Worm (Caenorhabditis elegans) whole organism, L1 larva: ENCODE results near the gene F26A1.8.

Experiments used
- F16B12.6 ChIP-seq: fragments of 150-350 bp; optimal IDR thresholded peaks from 2 replicates; lab custom pipeline; 2014; ENCODE audit warnings: missing biosample characterization, missing genetic modification characterization
- egl-13 ChIP-seq: sonication (generic microtip); optimal IDR thresholded peaks from 2 replicates; lab custom pipeline; 2016; ENCODE audit warnings: missing genotype, missing genetic modification reagents, missing genetic modification characterization, missing compliant biosample characterization
- elt-3 ChIP-seq, 6 experiments: fragments of 150-350 bp in 1 of 6; sonication (generic microtip); optimal IDR thresholded peaks; 2 replicates each; lab custom pipeline; 2017 to 2018; ENCODE audit warnings: missing biosample characterization in 6 of 6, missing genetic modification characterization in 6 of 6, inconsistent platforms in 1 of 6
- ets-5 ChIP-seq: fragments of 200-800 bp; sonication (Bioruptor generic); IDR thresholded peaks from 2 replicates; pipeline ENCODE4 v1.3.6; 2022; ENCODE audit warnings: missing genetic modification characterization, missing compliant biosample characterization
- fos-1 ChIP-seq: fragments of 150-350 bp; optimal IDR thresholded peaks from 2 replicates; lab custom pipeline; 2014; ENCODE audit warnings: missing biosample characterization, missing genetic modification characterization
- isw-1 ChIP-seq: fragments of 200-800 bp; sonication (Bioruptor generic); IDR thresholded peaks from 2 replicates; pipeline ENCODE4 v1.3.6; 2022; ENCODE audit warnings: missing genetic modification characterization, missing compliant biosample characterization
- jun-1 ChIP-seq: fragments of 150-350 bp; optimal IDR thresholded peaks from 2 replicates; lab custom pipeline; 2014; ENCODE audit warnings: missing biosample characterization, missing genetic modification reagents, missing genetic modification characterization
- lin-14 ChIP-seq: fragments of 200-800 bp; sonication (Bioruptor generic); optimal IDR thresholded peaks from 2 replicates; lab custom pipeline; 2018; ENCODE audit warnings: mild to moderate bottlenecking, missing genetic modification characterization, moderate library complexity, missing compliant biosample characterization
- lin-15B ChIP-seq: fragments of 150-350 bp; sonication (generic microtip); optimal IDR thresholded peaks from 3 replicates; lab custom pipeline; 2014; ENCODE audit warnings: missing biosample characterization, missing genetic modification characterization
- lsy-2 ChIP-seq, 2 experiments: fragments of 150-350 bp; optimal IDR thresholded peaks; 2 replicates each; lab custom pipeline; 2014; ENCODE audit warnings: missing biosample characterization in 2 of 2, missing genetic modification characterization in 2 of 2
- mab-9 ChIP-seq: fragments of 200-800 bp; sonication (Bioruptor generic); IDR thresholded peaks from 2 replicates; pipeline ENCODE4 v1.3.6; 2022; ENCODE audit warnings: missing genetic modification reagents, missing genetic modification characterization, missing compliant biosample characterization
- mdl-1 ChIP-seq, 2 experiments: fragments of 150-350 bp; optimal IDR thresholded peaks; 2 replicates each; lab custom pipeline; 2014 to 2017; ENCODE audit warnings: missing biosample characterization in 2 of 2, missing genetic modification characterization in 2 of 2, inconsistent platforms in 1 of 2
- mef-2 ChIP-seq: fragments of 150-350 bp; optimal IDR thresholded peaks from 2 replicates; lab custom pipeline; 2014; ENCODE audit warnings: missing biosample characterization, missing genetic modification characterization
- nhr-12 ChIP-seq: sonication (generic microtip); optimal IDR thresholded peaks from 2 replicates; lab custom pipeline; 2017; ENCODE audit warnings: missing biosample characterization, missing genetic modification characterization
- nhr-47 ChIP-seq: sonication (generic microtip); optimal IDR thresholded peaks from 2 replicates; lab custom pipeline; 2016; ENCODE audit warnings: mild to moderate bottlenecking, missing genetic modification characterization, moderate library complexity, missing compliant biosample characterization
- nhr-76 ChIP-seq: sonication (generic microtip); optimal IDR thresholded peaks from 2 replicates; lab custom pipeline; 2017; ENCODE audit warnings: missing biosample characterization, missing genetic modification characterization
- nhr-85 ChIP-seq: sonication (generic microtip); peaks from one replicate; lab custom pipeline; 2016; ENCODE audit warnings: missing genetic modification characterization, inconsistent platforms, missing compliant biosample characterization
- pax-3 ChIP-seq: fragments of 200-800 bp; sonication (Bioruptor generic); optimal IDR thresholded peaks from 2 replicates; lab custom pipeline; 2018; ENCODE audit warnings: mild to moderate bottlenecking, missing genetic modification characterization, moderate library complexity, missing compliant biosample characterization
- skn-1 ChIP-seq: fragments of 150-350 bp; optimal IDR thresholded peaks from 2 replicates; lab custom pipeline; 2014; ENCODE audit warnings: missing biosample characterization, missing genetic modification characterization
- snpc-4 ChIP-seq: fragments of 150-350 bp; optimal IDR thresholded peaks from 2 replicates; lab custom pipeline; 2014; ENCODE audit warnings: missing biosample characterization, missing genetic modification characterization
- sox-4 ChIP-seq: sonication (generic microtip); optimal IDR thresholded peaks from 2 replicates; lab custom pipeline; 2016; ENCODE audit warnings: missing genetic modification characterization, missing compliant biosample characterization
- sptf-1 ChIP-seq: fragments of 150-350 bp; optimal IDR thresholded peaks from 2 replicates; lab custom pipeline; 2014; ENCODE audit warnings: missing biosample characterization, missing genetic modification characterization
- sup-37 ChIP-seq: fragments of 200-800 bp; sonication (Bioruptor generic); optimal IDR thresholded peaks from 2 replicates; lab custom pipeline; 2018; ENCODE audit warnings: mild to moderate bottlenecking, missing genetic modification characterization, missing compliant biosample characterization
- tlp-1 ChIP-seq: fragments of 150-350 bp; optimal IDR thresholded peaks from 2 replicates; lab custom pipeline; 2014; ENCODE audit warnings: missing biosample characterization, missing genetic modification characterization
- unc-62 ChIP-seq: fragments of 150-350 bp; optimal IDR thresholded peaks from 2 replicates; lab custom pipeline; 2014; ENCODE audit warnings: missing biosample characterization, missing genetic modification reagents, missing genetic modification characterization
- ztf-11 ChIP-seq, 2 experiments: sonication (generic microtip); optimal IDR thresholded peaks; 2 replicates each; lab custom pipeline; 2016 to 2017; ENCODE audit warnings: missing genetic modification characterization in 2 of 2, missing biosample characterization in 1 of 2, missing compliant biosample characterization in 1 of 2

F26A1.8 gene

ce11 chrIII:4849739-4850138 is 27.7 kb upstream of the F26A1.8 start, which contains the start of gene nonu-1 (continued):
- TF ChIP-seq nhr-85 (tag; lab: Kevin White, UChicago), result no peak
- TF ChIP-seq, all 84 proteins: peak for 8

- TF ChIP-seq fos-1, result no peak
- no peak for TF ChIP-seq sptf-1 (tag; lab: Kevin White, UChicago)
- TF ChIP-seq nhr-12 (tag; lab: Kevin White, UChicago), result no peak
- TF ChIP-seq lin-15B, result no peak
Observed at ce11 chrIII:4844327-4844726, 22.3 kb upstream of the F26A1.8 start, which contains the start of the genes clec-157 and fkh-5. clec-157 (minus strand) TSS chrIII:4844427. fkh-5 (plus strand) TSS chrIII:4844662.

- no peak for TF ChIP-seq pax-3 (tag; lab: Kevin White, UChicago)
Observed at ce11 chrIII:4842173-4842572, 20.1 kb upstream of the F26A1.8 start, which contains the start of gene clec-156. clec-156 (minus strand) TSS chrIII:4842273.

ce11 chrIII:4837429-4837828 is 15.4 kb upstream of the F26A1.8 start, which contains the start of the genes acbp-7 and F26A1.19:
acbp-7 (plus strand) TSS chrIII:4837729.
F26A1.19 (plus strand) TSS chrIII:4837731.
- TF ChIP-seq mab-9 (GFP tag; lab: Robert Waterston, UW) (no peak), nhr-47 (tag; lab: Kevin White, UChicago) (no peak)

- TF ChIP-seq tlp-1 (no peak), ets-5 (GFP tag; lab: Robert Waterston, UW) (no peak), nhr-85 (tag; lab: Kevin White, UChicago) (no peak), snpc-4 (tag; lab: Kevin White, UChicago) (no peak), lin-14 (GFP tag; lab: Kevin White, UChicago) (no peak), unc-62 (GFP tag; lab: Kevin White, UChicago) (no peak), mdl-1 (tag; optimal IDR thresholded peaks at IDR 0.05; lab: Kevin White, UChicago) (no peak), F16B12.6 (tag; lab: Kevin White, UChicago) (no peak), elt-3 (tag; optimal IDR thresholded peaks at IDR 0.05; lab: Kevin White, UChicago) (no peak), pax-3 (tag; lab: Kevin White, UChicago) (no peak)
Observed at ce11 chrIII:4830207-4830606, 8.2 kb upstream of the F26A1.8 start, which contains the start of gene nspd-9. nspd-9 (minus strand) TSS chrIII:4830307.

ce11 chrIII:4829440-4829839 is 7.4 kb upstream of the F26A1.8 start, which contains the start of gene F26A1.9:
F26A1.9 (minus strand) TSS chrIII:4829540.
- TF ChIP-seq jun-1 (no peak), sup-37 (GFP tag; lab: Kevin White, UChicago) (no peak), egl-13 (tag; lab: Kevin White, UChicago) (no peak), skn-1 (tag; lab: Kevin White, UChicago) (no peak), lin-14 (GFP tag; lab: Kevin White, UChicago) (no peak), sox-4 (tag; lab: Kevin White, UChicago) (no peak), isw-1 (GFP tag; lab: Robert Waterston, UW) (no peak)

DNA sequence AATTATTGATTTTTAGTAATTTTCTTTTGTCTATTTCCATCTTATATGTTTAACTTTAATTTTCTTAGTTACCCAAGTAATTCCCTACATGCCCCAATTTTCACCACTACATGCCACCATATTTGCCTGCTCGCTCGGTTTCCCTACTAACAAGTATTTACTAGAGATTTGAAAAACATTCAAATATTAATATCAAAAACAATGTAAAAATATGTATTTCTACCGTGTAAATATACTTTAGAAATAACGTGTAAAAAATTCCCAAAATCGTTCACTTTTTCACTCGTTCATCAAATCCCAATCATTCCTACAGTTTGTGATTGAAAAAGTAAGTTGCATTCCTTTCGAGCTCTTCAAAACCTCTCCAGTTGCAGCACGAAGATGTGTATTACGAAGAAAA is 4.6 kb upstream of the F26A1.8 start, which contains the start of gene F26A1.3:
F26A1.3 (plus strand) TSS at position 301 of the 400 bp plus-strand sequence.
- TF ChIP-seq ztf-11 (tag; optimal IDR thresholded peaks at IDR 0.05; lab: Kevin White, UChicago), result no peak

ce11 chrIII:4819843-4820242 is 2.2 kb downstream of the F26A1.8 start, which contains the start of gene F26A1.7:
F26A1.7 (minus strand) TSS chrIII:4819943.
- TF ChIP-seq unc-62 (GFP tag; lab: Kevin White, UChicago), result no peak
- TF ChIP-seq lsy-2 (tag; optimal IDR thresholded peaks at IDR 0.05; lab: Kevin White, UChicago), result no peak
- no peak for TF ChIP-seq nhr-76 (tag; lab: Kevin White, UChicago)
- TF ChIP-seq mef-2 (tag; lab: Kevin White, UChicago), result no peak
- no peak for TF ChIP-seq isw-1 (GFP tag; lab: Robert Waterston, UW)
